Worm (Caenorhabditis elegans): ENCODE measurements around the gene D1054.5.

ce11 chrV:10790921-10791320 is 14.5 kb upstream of the D1054.5 start, which contains the start of gene D1054.9:
- TF ChIP-seq lsy-2 (tag; optimal IDR thresholded peaks at IDR 0.05) (no peak), unc-39 (tag; optimal IDR thresholded peaks at IDR 0.05) (no peak), ztf-11 (tag; optimal IDR thresholded peaks at IDR 0.05) (no peak), drap-1 (GFP tag; optimal IDR thresholded peaks at IDR 0.05) (no peak), mep-1 (tag; optimal IDR thresholded peaks at IDR 0.05) (no peak), nhr-12 (tag; optimal IDR thresholded peaks at IDR 0.05) (no peak), nhr-28 (tag; optimal IDR thresholded peaks at IDR 0.05) (no peak), unc-62 (GFP tag; optimal IDR thresholded peaks at IDR 0.05) (no peak), lin-13 (tag; optimal IDR thresholded peaks at IDR 0.05) (no peak), sem-2 (GFP tag; optimal IDR thresholded peaks at IDR 0.05) (no peak)
